Worm (Caenorhabditis elegans) whole organism, midembryonic: Measurements from ENCODE around the gene W01G7.4.

Experiments used
- T22C8.4 ChIP-seq: fragments of 200-800 bp; sonication (Bioruptor generic); IDR thresholded peaks from 2 replicates; pipeline ENCODE4 v1.3.6; 2022; ENCODE audit warnings: missing genetic modification characterization, missing compliant biosample characterization
- cog-1 ChIP-seq: sonication (generic microtip); optimal IDR thresholded peaks from 2 replicates; lab custom pipeline; 2016; ENCODE audit warnings: missing genetic modification characterization, missing compliant biosample characterization
- flt-1 ChIP-seq: fragments of 200-800 bp; sonication (Bioruptor generic); IDR thresholded peaks from 2 replicates; pipeline ENCODE4 v1.3.6; 2022; ENCODE audit warnings: missing genetic modification characterization, missing compliant biosample characterization
- ref-1 ChIP-seq: fragments of 200-800 bp; sonication (Bioruptor generic); conservative IDR thresholded peaks from 2 replicates; pipeline ENCODE4 v1.3.6; 2022; ENCODE audit warnings: missing genetic modification reagents, missing genetic modification characterization, missing compliant biosample characterization

ce11 chrII:14106164-14106563 lies 45.6 kb downstream of the W01G7.4 start:
- TF ChIP-seq ref-1 (GFP tag; lab: Robert Waterston, UW) (no peak), flt-1 (no peak), T22C8.4 (GFP tag; lab: Robert Waterston, UW) (no peak), cog-1 (tag; lab: Kevin White, UChicago) (no peak)
